Worm (Caenorhabditis elegans): ENCODE measurements around the gene citk-2.

citk-2 gene

ce11 chrII:5046209-5047200, 47.2 kb downstream of the citk-2 start:
- no peak for TF ChIP-seq efl-1 (optimal IDR thresholded peaks at IDR 0.05)
- no peak for TF ChIP-seq efl-1 (GFP tag; optimal IDR thresholded peaks at IDR 0.05 in 1 of 2)
- TF ChIP-seq fkh-10 (GFP tag; optimal IDR thresholded peaks at IDR 0.05): peak; percentile 87
- TF ChIP-seq lin-14 (GFP tag; optimal IDR thresholded peaks at IDR 0.05): peak; percentile 58

- TF ChIP-seq mep-1 (tag; optimal IDR thresholded peaks at IDR 0.05) (peak; percentile 44), swsn-7 (tag; optimal IDR thresholded peaks at IDR 0.05) (no peak), ama-1 (optimal IDR thresholded peaks at IDR 0.05) (no peak), efl-1 (optimal IDR thresholded peaks at IDR 0.05) (peak; percentile 16 to 51), efl-1 (GFP tag; optimal IDR thresholded peaks at IDR 0.05 in 1 of 2) (peak; percentile 10 to 86), tlp-1 (tag; optimal IDR thresholded peaks at IDR 0.05) (no peak), ztf-4 (tag; optimal IDR thresholded peaks at IDR 0.05) (no peak), nhr-19 (GFP tag; conservative IDR thresholded peaks at IDR 0.05) (no peak), lin-35 (GFP tag; optimal IDR thresholded peaks at IDR 0.05) (peak; percentile 12 to 14), fos-1 (tag; optimal IDR thresholded peaks at IDR 0.05) (no peak), nhr-85 (tag) (peak; percentile 57), isw-1 (GFP tag; IDR thresholded peaks at IDR 0.05) (no peak), fkh-10 (GFP tag; optimal IDR thresholded peaks at IDR 0.05) (no peak), jun-1 (tag; optimal IDR thresholded peaks at IDR 0.05) (no peak), nhr-90 (tag; optimal IDR thresholded peaks at IDR 0.05; ENCODE audit: poor library complexity) (no peak), blmp-1 (tag; optimal IDR thresholded peaks at IDR 0.05) (peak; percentile 29), mdl-1 (tag; optimal IDR thresholded peaks at IDR 0.05) (peak in 1 of 2 experiments; percentile 6), nhr-71 (tag; optimal IDR thresholded peaks at IDR 0.05) (no peak), ceh-82 (tag; optimal IDR thresholded peaks at IDR 0.05) (no peak), Y116A8C.19 (tag; optimal IDR thresholded peaks at IDR 0.05; ENCODE audit: borderline replicate concordance) (no peak), lsy-2 (tag; optimal IDR thresholded peaks at IDR 0.05) (peak in 1 of 2 experiments; percentile 29), ceh-90 (tag; optimal IDR thresholded peaks at IDR 0.05) (no peak), nhr-11 (tag; optimal IDR thresholded peaks at IDR 0.05) (no peak), snu-23 (GFP tag; optimal IDR thresholded peaks at IDR 0.05) (peak; percentile 37), ceh-88 (GFP tag; IDR thresholded peaks at IDR 0.05) (no peak), nhr-28 (tag; optimal IDR thresholded peaks at IDR 0.05) (no peak), rnt-1 (tag; optimal IDR thresholded peaks at IDR 0.05) (peak; percentile 38), elt-3 (tag; optimal IDR thresholded peaks at IDR 0.05) (no peak), zag-1 (tag; optimal IDR thresholded peaks at IDR 0.05) (no peak), skn-1 (tag; optimal IDR thresholded peaks at IDR 0.05) (peak; percentile 15), unc-30 (tag; optimal IDR thresholded peaks at IDR 0.05) (no peak), nhr-47 (tag; optimal IDR thresholded peaks at IDR 0.05) (no peak), nhr-20 (tag; optimal IDR thresholded peaks at IDR 0.05) (no peak), unc-130 (tag; optimal IDR thresholded peaks at IDR 0.05) (no peak), lin-14 (GFP tag; optimal IDR thresholded peaks at IDR 0.05) (peak; percentile 59), nhr-84 (tag; optimal IDR thresholded peaks at IDR 0.05) (no peak)
Measured at ce11 chrII:5047279-5047678, 48.0 kb downstream of the citk-2 start.

DNA sequence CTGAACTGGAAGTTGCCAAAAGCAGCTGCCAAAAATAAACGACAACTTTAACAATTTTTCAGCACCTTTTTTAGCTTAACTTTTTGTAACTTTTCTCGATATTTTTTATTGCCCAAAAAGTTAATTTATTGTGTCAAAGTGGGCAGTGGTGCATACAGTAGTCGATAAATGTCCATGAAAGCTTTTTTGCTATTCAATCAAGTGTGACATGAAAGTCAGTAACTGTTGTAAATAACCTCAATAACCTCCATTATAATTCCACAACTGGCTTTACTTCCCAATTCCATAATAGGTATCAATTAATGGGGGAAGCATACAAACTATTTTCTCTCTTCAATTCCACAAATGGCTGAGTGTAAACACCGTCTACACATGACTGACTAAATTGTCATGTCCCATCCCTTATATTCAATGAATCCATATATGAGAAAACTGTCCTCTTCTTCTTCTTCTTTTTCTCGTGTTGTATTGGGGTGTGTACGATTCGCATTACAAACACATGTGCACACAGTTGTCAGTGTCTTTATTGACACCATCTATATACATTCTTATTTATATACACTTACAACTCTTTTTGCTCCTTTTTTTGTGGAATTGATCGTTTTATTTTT, 49.0 kb downstream of the citk-2 start:
- TF ChIP-seq nhr-71 (tag; optimal IDR thresholded peaks at IDR 0.05): peak; percentile 23
- TF ChIP-seq nhr-47 (tag; optimal IDR thresholded peaks at IDR 0.05): no peak
- no peak for TF ChIP-seq unc-62 (GFP tag; optimal IDR thresholded peaks at IDR 0.05)
- no peak for TF ChIP-seq alr-1 (tag; optimal IDR thresholded peaks at IDR 0.05; ENCODE audit: borderline replicate concordance)
- no peak for TF ChIP-seq hlh-17 (GFP tag; optimal IDR thresholded peaks at IDR 0.05; ENCODE audit: borderline replicate concordance)
- no peak for TF ChIP-seq nhr-11 (tag; optimal IDR thresholded peaks at IDR 0.05)
- no peak for TF ChIP-seq ceh-90 (tag; optimal IDR thresholded peaks at IDR 0.05)
- no peak for TF ChIP-seq ets-5 (GFP tag; IDR thresholded peaks at IDR 0.05)
- TF ChIP-seq snu-23 (GFP tag; optimal IDR thresholded peaks at IDR 0.05): peak; percentile 39
- TF ChIP-seq tlp-1 (tag; optimal IDR thresholded peaks at IDR 0.05): no peak
- TF ChIP-seq lin-39 (tag; optimal IDR thresholded peaks at IDR 0.05): no peak
- no peak for TF ChIP-seq nhr-20 (tag; optimal IDR thresholded peaks at IDR 0.05)
- no peak for TF ChIP-seq C04F5.9 (tag; optimal IDR thresholded peaks at IDR 0.05)
- peak in 1 of 2 experiments; percentile 49 for TF ChIP-seq lin-35 (GFP tag; optimal IDR thresholded peaks at IDR 0.05)
- no peak for TF ChIP-seq aha-1 (tag; optimal IDR thresholded peaks at IDR 0.05)
- TF ChIP-seq nhr-84 (tag; optimal IDR thresholded peaks at IDR 0.05): no peak
- TF ChIP-seq sox-4 (tag; optimal IDR thresholded peaks at IDR 0.05): no peak
- TF ChIP-seq C34B4.2 (tag; optimal IDR thresholded peaks at IDR 0.05): no peak
- TF ChIP-seq nhr-19 (GFP tag; conservative IDR thresholded peaks at IDR 0.05): no peak
- no peak for TF ChIP-seq egl-27 (tag; optimal IDR thresholded peaks at IDR 0.05)
- TF ChIP-seq ceh-88 (GFP tag; IDR thresholded peaks at IDR 0.05): no peak
- peak; percentile 4 for TF ChIP-seq mep-1 (tag; optimal IDR thresholded peaks at IDR 0.05)
- no peak for TF ChIP-seq tbx-2 (tag; optimal IDR thresholded peaks at IDR 0.05)
